Fruit fly (Drosophila melanogaster): ENCODE measurements around the gene Ucp4B.

The Ucp4B gene

DNA sequence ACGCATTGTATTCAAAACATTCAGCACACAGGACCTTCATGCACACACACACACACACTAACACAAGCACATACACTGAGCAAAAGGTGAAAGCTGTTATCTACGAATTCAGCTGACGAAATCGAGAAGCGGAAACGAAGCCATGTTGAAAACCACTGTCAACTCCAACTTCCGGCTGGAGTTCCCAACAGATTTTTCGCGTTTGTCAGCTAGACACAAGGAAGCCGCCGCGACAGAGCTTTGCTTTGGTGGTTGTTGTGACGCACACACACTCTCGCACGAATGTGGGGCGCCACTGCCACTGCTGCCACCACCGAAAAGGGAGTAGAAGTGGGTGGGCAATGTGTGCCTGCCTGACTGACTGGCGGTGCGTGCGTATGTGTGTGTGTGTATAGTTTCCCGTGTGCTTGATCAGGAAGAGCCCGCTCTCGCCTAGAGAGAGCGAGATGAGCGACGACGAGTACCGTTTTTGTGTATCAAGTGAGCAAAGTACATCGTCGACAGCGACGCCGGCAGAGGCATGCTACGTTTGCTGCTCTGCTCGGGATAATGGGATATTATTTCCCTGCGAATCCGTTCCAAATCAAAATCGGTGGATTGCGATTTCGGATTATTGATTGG is 28.1 kb downstream of the Ucp4B start:
- TF ChIP-seq CG2678 (tag; optimal IDR thresholded peaks at IDR 0.05) (no peak), CG31365 (tag; optimal IDR thresholded peaks at IDR 0.05) (peak; percentile 74), Oaz (GFP tag; IDR thresholded peaks at IDR 0.05) (no peak), disco-r (GFP tag; optimal IDR thresholded peaks at IDR 0.05) (no peak), al (GFP tag; IDR thresholded peaks at IDR 0.05) (no peak), CG14014 (GFP tag; IDR thresholded peaks at IDR 0.05) (no peak), zfh2 (GFP tag; optimal IDR thresholded peaks at IDR 0.05) (no peak), sob (GFP tag; IDR thresholded peaks at IDR 0.05) (peak; percentile 42; the same call in 1 of the 2 replicates), tup (GFP tag; optimal IDR thresholded peaks at IDR 0.05) (no peak), lov (optimal IDR thresholded peaks at IDR 0.05) (no peak), lov (GFP tag; IDR thresholded peaks at IDR 0.05) (no peak), CG7271 (tag; optimal IDR thresholded peaks at IDR 0.05) (peak; percentile 73), CG43689 (GFP tag; IDR thresholded peaks at IDR 0.05) (no peak), twi (tag; optimal IDR thresholded peaks at IDR 0.05) (peak; percentile 19), CG3995 (GFP tag; optimal IDR thresholded peaks at IDR 0.05) (no peak), mirr (GFP tag; optimal IDR thresholded peaks at IDR 0.05) (peak; percentile 63), fru (optimal IDR thresholded peaks at IDR 0.05) (no peak), B-H2 (GFP tag; optimal IDR thresholded peaks at IDR 0.05) (no peak), lab (GFP tag; optimal IDR thresholded peaks at IDR 0.05) (peak; percentile 88), Dfd (GFP tag; optimal IDR thresholded peaks at IDR 0.05) (no peak), CG17912 (GFP tag; optimal IDR thresholded peaks at IDR 0.05) (peak; percentile 41), CG8944 (GFP tag; optimal IDR thresholded peaks at IDR 0.05) (no peak), run (tag; optimal IDR thresholded peaks at IDR 0.05) (peak; percentile 68), CG2120 (GFP tag; optimal IDR thresholded peaks at IDR 0.05) (no peak), ash1 (GFP tag; optimal IDR thresholded peaks at IDR 0.05) (no peak), bab2 (GFP tag; optimal IDR thresholded peaks at IDR 0.05) (no peak), Hand (GFP tag; optimal IDR thresholded peaks at IDR 0.05) (no peak), CG8478 (optimal IDR thresholded peaks at IDR 0.05) (no peak), hth (optimal IDR thresholded peaks at IDR 0.05) (no peak), jigr1 (GFP tag; IDR thresholded peaks at IDR 0.05) (no peak), seq (GFP tag; IDR thresholded peaks at IDR 0.05) (no peak), lola (GFP tag; optimal IDR thresholded peaks at IDR 0.05) (peak in 1 of 3 experiments; percentile 44), Lhr (GFP tag; optimal IDR thresholded peaks at IDR 0.05) (no peak), chn (GFP tag; optimal IDR thresholded peaks at IDR 0.05) (no peak), Sox100B (GFP tag; optimal IDR thresholded peaks at IDR 0.05) (peak; percentile 75), Optix (GFP tag; IDR thresholded peaks at IDR 0.05) (no peak), Bgb (GFP tag; IDR thresholded peaks at IDR 0.05; ENCODE audit: partially characterized antibody) (no peak), knrl (GFP tag; IDR thresholded peaks at IDR 0.05; ENCODE audit: partially characterized antibody) (no peak), NC2β (GFP tag; optimal IDR thresholded peaks at IDR 0.05) (no peak), exex (tag; optimal IDR thresholded peaks at IDR 0.05) (peak; percentile 4), Abd-B (GFP tag; optimal IDR thresholded peaks at IDR 0.05) (no peak), nmo (GFP tag; optimal IDR thresholded peaks at IDR 0.05) (peak; percentile 19), corto (GFP tag; optimal IDR thresholded peaks at IDR 0.05) (no peak), ind (GFP tag; optimal IDR thresholded peaks at IDR 0.05) (no peak), fu2 (GFP tag; optimal IDR thresholded peaks at IDR 0.05) (no peak), Asciz (GFP tag; optimal IDR thresholded peaks at IDR 0.05) (peak; percentile 79), CG7745 (tag; optimal IDR thresholded peaks at IDR 0.05) (no peak), lilli (GFP tag; optimal IDR thresholded peaks at IDR 0.05) (no peak), bbx (GFP tag; IDR thresholded peaks at IDR 0.05; ENCODE audit: partially characterized antibody) (no peak), Sin3A (optimal IDR thresholded peaks at IDR 0.05) (no peak), eyg (GFP tag; optimal IDR thresholded peaks at IDR 0.05) (peak; percentile 5), BtbVII (GFP tag; optimal IDR thresholded peaks at IDR 0.05) (peak; percentile 79)

All from whole organism, embryonic.